Worm (Caenorhabditis elegans) whole organism, L2 larva: Measurements from ENCODE around the gene algn-8.

Source experiments
- R02D3.7 ChIP-seq: fragments of 150-350 bp; optimal IDR thresholded peaks from 2 replicates; lab custom pipeline; 2014; ENCODE audit warnings: missing biosample characterization, missing genetic modification characterization
- dmd-4 ChIP-seq: sonication (generic microtip); optimal IDR thresholded peaks from 2 replicates; lab custom pipeline; 2017; ENCODE audit warnings: missing biosample characterization, missing genetic modification characterization

- TF ChIP-seq dmd-4 (tag; lab: Kevin White, UChicago) (no peak), R02D3.7 (tag; lab: Kevin White, UChicago) (no peak)
Observed at ce11 chrII:9928470-9928869, 42.2 kb upstream of the algn-8 start.
